Fruit fly (Drosophila melanogaster) whole organism, embryonic: ENCODE results near the gene TMEM216.

Source experiments
- E2f2 ChIP-seq: fragments of 200-800 bp; sonication (Bioruptor generic); IDR thresholded peaks from 2 replicates; pipeline ENCODE4 v1.3.6; 2022; ENCODE audit warnings: missing biosample characterization, missing genetic modification characterization
- Nf-YC ChIP-seq: fragments of 200-800 bp; optimal IDR thresholded peaks from 3 replicates; lab custom pipeline; 2019; ENCODE audit warnings: missing biosample characterization, mild to moderate bottlenecking, missing genetic modification characterization, moderate library complexity
- ranshi ChIP-seq: fragments of 200-800 bp; sonication (Bioruptor generic); IDR thresholded peaks from 2 replicates; pipeline ENCODE4 v1.3.6; 2022; ENCODE audit warnings: missing biosample characterization, missing genetic modification characterization
- usp ChIP-seq: fragments of >200 bp; optimal IDR thresholded peaks from 2 replicates; lab custom pipeline; 2017; ENCODE audit warnings: missing biosample characterization, missing genetic modification characterization

- TF ChIP-seq ranshi (no peak), Nf-YC (peak; percentile 91), usp (no peak), E2f2 (GFP tag; lab: Robert Waterston, UW) (no peak)
These were observed 10.5 kb upstream of the TMEM216 start for dm6 chr3R:8705323-8706097.
